Fruit fly (Drosophila melanogaster) whole organism, embryonic: ENCODE data around the gene CG12279.

Source experiments
- BtbVII ChIP-seq: fragments of 200-800 bp; sonication (Bioruptor generic); optimal IDR thresholded peaks from 3 replicates; lab custom pipeline; 2017; ENCODE audit warnings: missing biosample characterization, mild to moderate bottlenecking, missing genetic modification characterization
- CG11085 ChIP-seq: fragments of 200-800 bp; sonication (Bioruptor generic); IDR thresholded peaks from 2 replicates; pipeline ENCODE4 v1.3.6; 2022; ENCODE audit warnings: missing biosample characterization, missing genetic modification characterization
- CG11504 ChIP-seq: fragments of 200-800 bp; sonication (Bioruptor generic); optimal IDR thresholded peaks from 3 replicates; lab custom pipeline; 2019; ENCODE audit warnings: missing biosample characterization, mild to moderate bottlenecking, missing genetic modification characterization, moderate library complexity
- CG11695 ChIP-seq: fragments of 200-800 bp; sonication (Bioruptor generic); IDR thresholded peaks from 3 replicates; pipeline ENCODE4 v1.3.6; 2022; ENCODE audit warnings: missing biosample characterization, missing genetic modification characterization
- CG11696 ChIP-seq: fragments of 200-800 bp; sonication (Bioruptor generic); IDR thresholded peaks from 2 replicates; pipeline ENCODE4 v1.3.6; 2022; ENCODE audit warnings: missing biosample characterization, missing genetic modification characterization
- CG15696 ChIP-seq: fragments of 200-800 bp; sonication (Bioruptor generic); optimal IDR thresholded peaks from 2 replicates; lab custom pipeline; 2019; ENCODE audit warnings: missing biosample characterization, mild to moderate bottlenecking, missing genetic modification characterization, moderate library complexity
- CG32532 ChIP-seq: fragments of 200-800 bp; sonication (Bioruptor generic); IDR thresholded peaks from 2 replicates; pipeline ENCODE4 v1.3.6; 2022; ENCODE audit warnings: missing biosample characterization, missing genetic modification characterization
- CG6791 ChIP-seq: fragments of 200-800 bp; sonication (Bioruptor generic); IDR thresholded peaks from 3 replicates; pipeline ENCODE4 v1.3.6; 2022; ENCODE audit warnings: missing biosample characterization, missing genetic modification characterization; ENCODE audit not compliant: partially characterized antibody
- CG7963 ChIP-seq: fragments of 200-800 bp; sonication (Bioruptor generic); IDR thresholded peaks from 3 replicates; pipeline ENCODE4 v1.3.6; 2022; ENCODE audit warnings: missing biosample characterization, missing genetic modification characterization; ENCODE audit not compliant: partially characterized antibody
- CG7987 ChIP-seq: fragments of 200-800 bp; sonication (Bioruptor generic); optimal IDR thresholded peaks from 2 replicates; lab custom pipeline; 2018; ENCODE audit warnings: missing biosample characterization, mild to moderate bottlenecking, missing genetic modification characterization, moderate library complexity
- CkIIα-i1 ChIP-seq: fragments of 200-800 bp; sonication (Bioruptor generic); IDR thresholded peaks from 2 replicates; pipeline ENCODE4 v1.3.6; 2022; ENCODE audit warnings: missing biosample characterization, missing genetic modification characterization
- D ChIP-seq, 2 experiments: fragments of 200-800 bp in 1 of 2; fragments of >200 bp in 1 of 2; sonication (Bioruptor generic) in 1 of 2; optimal IDR thresholded peaks; 2 replicates in 1 of 2; 3 replicates in 1 of 2; lab custom pipeline; 2017; ENCODE audit warnings: mild to moderate bottlenecking in 1 of 2, missing biosample characterization in 1 of 2, missing genetic modification characterization in 1 of 2, missing genetic modification reagents in 1 of 2
- D19A ChIP-seq: fragments of 200-800 bp; optimal IDR thresholded peaks from 3 replicates; lab custom pipeline; 2019; ENCODE audit warnings: missing biosample characterization, mild to moderate bottlenecking, missing genetic modification characterization, moderate library complexity
- Fer1 ChIP-seq: fragments of 200-800 bp; sonication (Bioruptor generic); optimal IDR thresholded peaks from 2 replicates; lab custom pipeline; 2017; ENCODE audit warnings: missing biosample characterization, mild to moderate bottlenecking, missing genetic modification characterization
- HLH3B ChIP-seq: fragments of 200-800 bp; sonication (Bioruptor generic); IDR thresholded peaks from 2 replicates; pipeline ENCODE4 v1.3.6; 2022; ENCODE audit warnings: missing biosample characterization, missing genetic modification characterization
- Hmr ChIP-seq: fragments of 200-800 bp; sonication (Bioruptor generic); optimal IDR thresholded peaks from 3 replicates; lab custom pipeline; 2017; ENCODE audit warnings: mild to moderate bottlenecking, missing biosample characterization, missing genetic modification reagents, missing genetic modification characterization
- Lim3 ChIP-seq: fragments of 200-800 bp; sonication (Bioruptor generic); IDR thresholded peaks from 2 replicates; pipeline ENCODE4 v1.3.6; 2022; ENCODE audit warnings: missing biosample characterization, missing genetic modification characterization
- Mrtf ChIP-seq: fragments of 200-800 bp; sonication (Bioruptor generic); IDR thresholded peaks from 3 replicates; pipeline ENCODE4 v1.3.6; 2022; ENCODE audit warnings: missing biosample characterization, missing genetic modification characterization
- Nf-YC ChIP-seq: fragments of 200-800 bp; optimal IDR thresholded peaks from 3 replicates; lab custom pipeline; 2019; ENCODE audit warnings: missing biosample characterization, mild to moderate bottlenecking, missing genetic modification characterization, moderate library complexity
- Oli ChIP-seq: fragments of 200-800 bp; sonication (Bioruptor generic); optimal IDR thresholded peaks from 2 replicates; lab custom pipeline; 2018; ENCODE audit warnings: missing biosample characterization, mild to moderate bottlenecking, missing genetic modification characterization, moderate library complexity
- PHDP ChIP-seq: fragments of 200-800 bp; sonication (Bioruptor generic); optimal IDR thresholded peaks from 3 replicates; lab custom pipeline; 2018; ENCODE audit warnings: missing biosample characterization, mild to moderate bottlenecking, missing genetic modification characterization, moderate library complexity
- Rx ChIP-seq: fragments of 200-800 bp; sonication (Bioruptor generic); IDR thresholded peaks from 2 replicates; pipeline ENCODE4 v1.3.6; 2022; ENCODE audit warnings: missing biosample characterization, missing genetic modification characterization
- Sin3A ChIP-seq: fragments of >200 bp; optimal IDR thresholded peaks from 2 replicates; lab custom pipeline; 2018
- Trl ChIP-seq, 3 experiments: fragments of >200 bp in 2 of 3; fragments of 200-800 bp in 1 of 3; sonication (Bioruptor generic) in 1 of 3; optimal IDR thresholded peaks; 2 replicates in 1 of 3; 3 replicates in 2 of 3; lab custom pipeline; 2016 to 2017; ENCODE audit warnings: missing biosample characterization in 1 of 3, missing genetic modification characterization in 1 of 3
- ash1 ChIP-seq: fragments of 200-800 bp; sonication (Bioruptor generic); optimal IDR thresholded peaks from 2 replicates; lab custom pipeline; 2018; ENCODE audit warnings: missing biosample characterization, mild to moderate bottlenecking, missing genetic modification characterization
- bbx ChIP-seq: fragments of 200-800 bp; sonication (Bioruptor generic); IDR thresholded peaks from 2 replicates; pipeline ENCODE4 v1.3.6; 2022; ENCODE audit warnings: missing biosample characterization, missing genetic modification characterization; ENCODE audit not compliant: partially characterized antibody
- bcd ChIP-seq: fragments of 200-800 bp; sonication (Bioruptor generic); optimal IDR thresholded peaks from 2 replicates; lab custom pipeline; 2017; ENCODE audit warnings: missing biosample characterization, mild to moderate bottlenecking, missing genetic modification characterization
- crp ChIP-seq, 2 experiments: fragments of 200-800 bp; sonication (Bioruptor generic); optimal IDR thresholded peaks; 2 replicates in 1 of 2; 3 replicates in 1 of 2; lab custom pipeline; 2017; ENCODE audit warnings: missing biosample characterization in 2 of 2, missing genetic modification characterization in 2 of 2, mild to moderate bottlenecking in 1 of 2, moderate library complexity in 1 of 2
- dan ChIP-seq: fragments of 200-800 bp; sonication (Bioruptor generic); IDR thresholded peaks from 2 replicates; pipeline ENCODE4 v1.3.6; 2022; ENCODE audit warnings: missing biosample characterization, missing genetic modification characterization
- dm ChIP-seq: fragments of 200-800 bp; sonication (Bioruptor generic); optimal IDR thresholded peaks from 3 replicates; lab custom pipeline; 2016; ENCODE audit warnings: missing biosample characterization, missing genetic modification characterization
- dpn ChIP-seq, 2 experiments: fragments of 200-800 bp; sonication (Bioruptor generic); optimal IDR thresholded peaks; 3 replicates each; lab custom pipeline; 2016; ENCODE audit warnings: missing biosample characterization in 2 of 2, missing genetic modification characterization in 2 of 2
- emc ChIP-seq: fragments of 200-800 bp; sonication (Bioruptor generic); optimal IDR thresholded peaks from 2 replicates; lab custom pipeline; 2016; ENCODE audit warnings: missing biosample characterization, missing genetic modification characterization
- hkb ChIP-seq, 2 experiments: fragments of 200-800 bp in 1 of 2; fragments of >200 bp in 1 of 2; sonication (Bioruptor generic) in 1 of 2; IDR thresholded peaks in 1 of 2; optimal IDR thresholded peaks in 1 of 2; 2 replicates each; pipeline versions ENCODE4 v1.3.6 to Lab custom; 2017 to 2022; ENCODE audit warnings: missing biosample characterization in 1 of 2, missing genetic modification characterization in 1 of 2
- lmd ChIP-seq: fragments of 200-800 bp; sonication (Bioruptor generic); IDR thresholded peaks from 2 replicates; pipeline ENCODE4 v1.3.6; 2022; ENCODE audit warnings: missing biosample characterization, missing genetic modification characterization
- luna ChIP-seq: fragments of 200-800 bp; sonication (Bioruptor generic); optimal IDR thresholded peaks from 2 replicates; lab custom pipeline; 2016; ENCODE audit warnings: missing biosample characterization, missing genetic modification characterization
- mam ChIP-seq: fragments of 200-800 bp; sonication (Bioruptor generic); optimal IDR thresholded peaks from 3 replicates; lab custom pipeline; 2016; ENCODE audit warnings: missing biosample characterization, missing genetic modification characterization
- nerfin-2 ChIP-seq: fragments of 200-800 bp; sonication (Bioruptor generic); IDR thresholded peaks from 2 replicates; pipeline ENCODE4 v1.3.6; 2022; ENCODE audit warnings: missing biosample characterization, missing genetic modification characterization; ENCODE audit not compliant: partially characterized antibody
- otp ChIP-seq: fragments of 200-800 bp; sonication (Bioruptor generic); IDR thresholded peaks from 3 replicates; pipeline ENCODE4, ENCODE4 v1.3.6; 2022; ENCODE audit warnings: missing biosample characterization, missing genetic modification characterization
- sens ChIP-seq: fragments of 200-800 bp; sonication (Bioruptor generic); peaks from one replicate; lab custom pipeline; 2016; ENCODE audit warnings: missing biosample characterization, missing genetic modification characterization
- sima ChIP-seq: fragments of 200-800 bp; sonication (Bioruptor generic); optimal IDR thresholded peaks from 2 replicates; lab custom pipeline; 2016; ENCODE audit warnings: missing biosample characterization, missing genetic modification characterization
- ssp ChIP-seq: fragments of 200-800 bp; sonication (Bioruptor generic); IDR thresholded peaks from 2 replicates; pipeline ENCODE4 v1.3.6; 2022; ENCODE audit warnings: missing biosample characterization, missing genetic modification characterization
- stwl ChIP-seq: fragments of 200-800 bp; sonication (Bioruptor generic); optimal IDR thresholded peaks from 3 replicates; lab custom pipeline; 2018; ENCODE audit warnings: missing biosample characterization, mild to moderate bottlenecking, missing genetic modification characterization, moderate library complexity
- sug ChIP-seq: fragments of 200-800 bp; optimal IDR thresholded peaks from 2 replicates; lab custom pipeline; 2019; ENCODE audit warnings: missing biosample characterization, mild to moderate bottlenecking, missing genetic modification characterization, moderate library complexity
- tgo ChIP-seq: fragments of 200-800 bp; sonication (Bioruptor generic); IDR thresholded peaks from 3 replicates; pipeline ENCODE4 v1.3.6; 2022; ENCODE audit warnings: missing biosample characterization, missing genetic modification characterization
- toy ChIP-seq: fragments of 200-800 bp; sonication (Bioruptor generic); IDR thresholded peaks from 2 replicates; pipeline ENCODE4 v1.3.6; 2022; ENCODE audit warnings: missing biosample characterization, missing genetic modification characterization
- trh ChIP-seq: fragments of 200-800 bp; sonication (Bioruptor generic); optimal IDR thresholded peaks from 2 replicates; lab custom pipeline; 2016; ENCODE audit warnings: missing biosample characterization, missing genetic modification characterization
- unc-4 ChIP-seq: fragments of 200-800 bp; sonication (Bioruptor generic); IDR thresholded peaks from 2 replicates; pipeline ENCODE4 v1.3.6; 2022; ENCODE audit warnings: missing biosample characterization, missing genetic modification characterization; ENCODE audit not compliant: partially characterized antibody
- z ChIP-seq: fragments of 200-800 bp; sonication (Bioruptor generic); IDR thresholded peaks from 3 replicates; pipeline ENCODE4 v1.3.6; 2022; ENCODE audit warnings: missing biosample characterization, missing genetic modification characterization

CG12279 gene

dm6 chr3R:12720344-12721200 lies 15.7 kb downstream of the CG12279 start:
- TF ChIP-seq sug (peak; percentile 80), PHDP (tag; lab: Kevin White, UChicago) (peak; percentile 6), nerfin-2 (GFP tag; lab: Robert Waterston, UW) (no peak), Hmr (GFP tag; lab: Kevin White, UChicago) (peak; percentile 10), dpn (GFP tag; optimal IDR thresholded peaks at IDR 0.05; lab: Kevin White, UChicago) (no peak), sens (GFP tag; lab: Kevin White, UChicago) (peak; percentile 3), z (GFP tag; lab: Robert Waterston, UW) (no peak), emc (no peak), Trl (optimal IDR thresholded peaks at IDR 0.05; lab: Kevin White, UChicago) (peak in 1 of 2 experiments; percentile 4), Trl (GFP tag; optimal IDR thresholded peaks at IDR 0.05; lab: Kevin White, UChicago) (no peak), bcd (GFP tag; lab: Kevin White, UChicago) (no peak), bbx (no peak), Nf-YC (tag; lab: Kevin White, UChicago) (no peak), CG11504 (tag; lab: Kevin White, UChicago) (peak; percentile 10), CG11696 (GFP tag; lab: Robert Waterston, UW) (0 out of 2 replicates have a peak, but pooled peaks have one; percentile 11), BtbVII (GFP tag; lab: Kevin White, UChicago) (peak; percentile 8), CkIIα-i1 (no peak), D (optimal IDR thresholded peaks at IDR 0.05; lab: Kevin White, UChicago) (no peak), D (GFP tag; optimal IDR thresholded peaks at IDR 0.05; lab: Kevin White, UChicago) (no peak), stwl (no peak), otp (GFP tag; lab: Robert Waterston, UW) (no peak), Lim3 (GFP tag; lab: Robert Waterston, UW) (no peak), mam (GFP tag; lab: Kevin White, UChicago) (no peak), CG7963 (GFP tag; lab: Robert Waterston, UW) (no peak), HLH3B (GFP tag; lab: Robert Waterston, UW) (no peak), CG11695 (GFP tag; lab: Robert Waterston, UW) (no peak), D19A (tag; lab: Kevin White, UChicago) (peak; percentile 5), Fer1 (no peak), Rx (GFP tag; lab: Robert Waterston, UW) (no peak), dan (GFP tag; lab: Robert Waterston, UW) (no peak), Oli (tag; lab: Kevin White, UChicago) (no peak), luna (GFP tag; lab: Kevin White, UChicago) (no peak), ash1 (GFP tag; lab: Kevin White, UChicago) (no peak), sima (GFP tag; lab: Kevin White, UChicago) (no peak), tgo (GFP tag; lab: Robert Waterston, UW) (no peak), ssp (GFP tag; lab: Robert Waterston, UW) (no peak), CG6791 (GFP tag; lab: Robert Waterston, UW) (no peak), dm (no peak), Mrtf (no peak), CG11085 (GFP tag; lab: Robert Waterston, UW) (no peak), CG7987 (peak; percentile 50), lmd (GFP tag; lab: Robert Waterston, UW) (no peak), CG15696 (no peak), unc-4 (GFP tag; lab: Robert Waterston, UW) (no peak), hkb (optimal IDR thresholded peaks at IDR 0.05; lab: Kevin White, UChicago) (no peak), hkb (GFP tag; IDR thresholded peaks at IDR 0.05; lab: Robert Waterston, UW) (no peak), CG32532 (GFP tag; lab: Robert Waterston, UW) (0 out of 2 replicates have a peak, but pooled peaks have one; percentile 24), toy (GFP tag; lab: Robert Waterston, UW) (no peak), Sin3A (lab: Kevin White, UChicago) (no peak), crp (GFP tag; optimal IDR thresholded peaks at IDR 0.05; lab: Kevin White, UChicago) (peak in 1 of 2 experiments; percentile 0), trh (GFP tag; lab: Kevin White, UChicago) (no peak)
